Fruit fly (Drosophila melanogaster) whole organism, prepupa: ENCODE results near the gene He.
A peak's percentile ranks its signal among the peaks of the same experiment; 100 is the strongest.

Experiments
- CG15336 ChIP-seq: fragments of 200-800 bp; sonication (Bioruptor generic); IDR thresholded peaks from 2 replicates; pipeline ENCODE4 v1.3.6; 2022; ENCODE audit warnings: missing biosample characterization, missing genetic modification characterization
- CG31627 ChIP-seq: fragments of 200-800 bp; sonication (Bioruptor generic); optimal IDR thresholded peaks from 3 replicates; lab custom pipeline; 2016; ENCODE audit warnings: missing biosample characterization, missing genetic modification characterization
- CG32006 ChIP-seq: fragments of 200-800 bp; sonication (Bioruptor generic); optimal IDR thresholded peaks from 3 replicates; lab custom pipeline; 2017; ENCODE audit warnings: missing biosample characterization, mild to moderate bottlenecking, missing genetic modification characterization
- CG3919 ChIP-seq: fragments of 200-800 bp; sonication (Bioruptor generic); optimal IDR thresholded peaks from 3 replicates; lab custom pipeline; 2016; ENCODE audit warnings: missing biosample characterization, missing genetic modification characterization
- CG6163 ChIP-seq: fragments of 200-800 bp; sonication (Bioruptor generic); IDR thresholded peaks from 3 replicates; pipeline ENCODE4 v1.3.6; 2022; ENCODE audit warnings: missing biosample characterization, missing genetic modification characterization
- CG6792 ChIP-seq: fragments of 200-800 bp; sonication (Bioruptor generic); optimal IDR thresholded peaks from 3 replicates; lab custom pipeline; 2016; ENCODE audit warnings: missing biosample characterization, missing genetic modification characterization
- CG8632 ChIP-seq: fragments of 200-800 bp; sonication (Bioruptor generic); optimal IDR thresholded peaks from 3 replicates; lab custom pipeline; 2016; ENCODE audit warnings: missing biosample characterization, missing genetic modification characterization
- CG9139 ChIP-seq: fragments of 200-800 bp; sonication (Bioruptor generic); optimal IDR thresholded peaks from 3 replicates; lab custom pipeline; 2017; ENCODE audit warnings: missing biosample characterization, mild to moderate bottlenecking, missing genetic modification characterization
- Hr39 ChIP-seq: fragments of 200-800 bp; sonication (Bioruptor generic); optimal IDR thresholded peaks from 2 replicates; lab custom pipeline; 2016; ENCODE audit warnings: missing biosample characterization, missing genetic modification characterization
- fd59A ChIP-seq: fragments of 200-800 bp; sonication (Bioruptor generic); optimal IDR thresholded peaks from 2 replicates; lab custom pipeline; 2017; ENCODE audit warnings: missing biosample characterization, mild to moderate bottlenecking, missing genetic modification characterization, missing genetic modification reagents
- svp ChIP-seq: fragments of 200-800 bp; sonication (Bioruptor generic); peaks from one replicate; lab custom pipeline; 2016; ENCODE audit warnings: missing biosample characterization, missing genetic modification characterization
- vri ChIP-seq: fragments of 200-800 bp; sonication (Bioruptor generic); optimal IDR thresholded peaks from 3 replicates; lab custom pipeline; 2016; ENCODE audit warnings: missing biosample characterization, mild to moderate bottlenecking, missing genetic modification characterization

DNA sequence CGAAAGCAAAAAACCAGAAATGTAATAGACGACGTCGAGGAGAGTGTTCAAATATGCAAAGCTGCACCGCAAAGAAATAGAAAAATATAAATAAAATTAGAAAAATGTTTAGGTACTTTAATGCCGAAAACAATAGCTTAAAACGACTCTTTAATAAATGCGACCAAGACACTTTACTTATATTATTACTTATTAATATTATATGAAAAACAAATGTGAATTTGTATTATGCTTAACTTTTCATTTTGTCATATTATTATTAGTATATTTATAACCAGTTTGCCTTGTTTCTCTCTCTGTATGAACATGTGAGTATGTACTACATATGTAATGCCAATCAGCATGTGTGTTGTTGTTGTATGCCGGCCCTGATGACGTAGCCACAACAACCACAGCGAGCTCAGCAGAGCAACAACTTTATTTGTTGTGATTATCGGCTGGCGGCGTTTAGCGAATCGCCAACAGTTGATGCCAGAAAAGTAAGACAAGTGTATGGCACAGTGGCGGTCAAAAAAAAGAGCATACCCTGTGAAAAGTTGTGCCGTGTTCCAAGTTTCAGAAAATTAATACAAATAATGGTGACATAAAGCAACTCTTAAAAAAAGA lies 49.5 kb upstream of the He start:
- TF ChIP-seq CG8632 (GFP tag; lab: Kevin White, UChicago), result peak; percentile 72
- TF ChIP-seq CG32006 (GFP tag; lab: Kevin White, UChicago), result peak; percentile 95
- TF ChIP-seq CG6163 (GFP tag; lab: Robert Waterston, UW), result peak; percentile 90
- TF ChIP-seq CG6792 (GFP tag; lab: Kevin White, UChicago), result peak; percentile 45
- TF ChIP-seq CG9139, result peak; percentile 69
- peak; percentile 81 for TF ChIP-seq svp
- peak; percentile 68 for TF ChIP-seq vri (GFP tag; lab: Kevin White, UChicago)
- peak; percentile 98 for TF ChIP-seq CG15336 (GFP tag; lab: Robert Waterston, UW)
- peak; percentile 77 for TF ChIP-seq CG3919 (GFP tag; lab: Kevin White, UChicago)
- peak; percentile 73 for TF ChIP-seq CG31627
- TF ChIP-seq Hr39, result peak; percentile 79
- TF ChIP-seq fd59A, result peak; percentile 63
